Worm (Caenorhabditis elegans) whole organism, L3 larva: ENCODE results near the gene ncap-1.

ENCODE experiments used
- R02D3.7 ChIP-seq: fragments of 150-350 bp; optimal IDR thresholded peaks from 2 replicates; lab custom pipeline; 2014; ENCODE audit warnings: missing biosample characterization, missing genetic modification characterization
- ceh-28 ChIP-seq: fragments of 150-350 bp; optimal IDR thresholded peaks from 2 replicates; lab custom pipeline; 2014; ENCODE audit warnings: missing biosample characterization, missing genetic modification reagents, missing genetic modification characterization
- ceh-82 ChIP-seq: fragments of 150-350 bp; optimal IDR thresholded peaks from 2 replicates; lab custom pipeline; 2014; ENCODE audit warnings: missing biosample characterization, missing genetic modification characterization
- daf-12 ChIP-seq: fragments of 150-350 bp; optimal IDR thresholded peaks from 2 replicates; lab custom pipeline; 2014; ENCODE audit warnings: missing biosample characterization, missing genetic modification reagents, missing genetic modification characterization
- egl-27 ChIP-seq: sonication (generic microtip); optimal IDR thresholded peaks from 4 replicates; lab custom pipeline; 2017; ENCODE audit warnings: missing biosample characterization, missing genetic modification reagents, missing genetic modification characterization
- elt-1 ChIP-seq: fragments of 150-350 bp; optimal IDR thresholded peaks from 2 replicates; lab custom pipeline; 2014; ENCODE audit warnings: missing biosample characterization, missing genetic modification characterization
- elt-2 ChIP-seq: sonication (generic microtip); optimal IDR thresholded peaks from 2 replicates; lab custom pipeline; 2016; ENCODE audit warnings: missing genetic modification reagents, mild to moderate bottlenecking, missing genetic modification characterization, missing compliant biosample characterization
- elt-3 ChIP-seq, 3 experiments: fragments of 150-350 bp in 1 of 3; sonication (generic microtip) in 2 of 3; optimal IDR thresholded peaks; 2 replicates in 2 of 3; 4 replicates in 1 of 3; lab custom pipeline; 2014 to 2017; ENCODE audit warnings: missing biosample characterization in 3 of 3, missing genetic modification characterization in 3 of 3
- eor-1 ChIP-seq, 2 experiments: fragments of 150-350 bp; optimal IDR thresholded peaks; 2 replicates each; lab custom pipeline; 2014 to 2018; ENCODE audit warnings: missing biosample characterization in 2 of 2, missing genetic modification characterization in 2 of 2
- fkh-10 ChIP-seq: sonication (generic microtip); optimal IDR thresholded peaks from 2 replicates; lab custom pipeline; 2017; ENCODE audit warnings: missing biosample characterization, missing genetic modification reagents, missing genetic modification characterization
- fkh-2 ChIP-seq: fragments of 150-350 bp; optimal IDR thresholded peaks from 2 replicates; lab custom pipeline; 2014; ENCODE audit warnings: missing biosample characterization, missing genetic modification reagents, missing genetic modification characterization
- fos-1 ChIP-seq: fragments of 150-350 bp; optimal IDR thresholded peaks from 2 replicates; lab custom pipeline; 2014; ENCODE audit warnings: missing biosample characterization, missing genetic modification characterization
- hmg-11 ChIP-seq: sonication (generic microtip); optimal IDR thresholded peaks from 2 replicates; lab custom pipeline; 2016; ENCODE audit warnings: missing genetic modification characterization, missing compliant biosample characterization
- jun-1 ChIP-seq: fragments of 150-350 bp; optimal IDR thresholded peaks from 2 replicates; lab custom pipeline; 2014; ENCODE audit warnings: missing biosample characterization, missing genetic modification reagents, missing genetic modification characterization
- lin-39 ChIP-seq: fragments of 150-350 bp; optimal IDR thresholded peaks from 2 replicates; lab custom pipeline; 2018; ENCODE audit warnings: missing biosample characterization, missing genetic modification reagents, missing genetic modification characterization
- lsy-12 ChIP-seq: sonication (generic microtip); optimal IDR thresholded peaks from 2 replicates; lab custom pipeline; 2016; ENCODE audit warnings: mild to moderate bottlenecking, missing genetic modification characterization, missing compliant biosample characterization
- mml-1 ChIP-seq: fragments of 150-350 bp; sonication (generic microtip); optimal IDR thresholded peaks from 3 replicates; lab custom pipeline; 2014; ENCODE audit warnings: missing biosample characterization, missing genetic modification characterization
- nfya-1 ChIP-seq: sonication (generic microtip); optimal IDR thresholded peaks from 2 replicates; lab custom pipeline; 2017; ENCODE audit warnings: missing genetic modification characterization, mild to moderate bottlenecking, missing compliant biosample characterization, antibody characterized with exemption, moderate library complexity; ENCODE audit not compliant: insufficient read depth
- nhr-12 ChIP-seq: fragments of 150-350 bp; optimal IDR thresholded peaks from 2 replicates; lab custom pipeline; 2014; ENCODE audit warnings: missing biosample characterization, missing genetic modification characterization
- nhr-237 ChIP-seq: fragments of 150-350 bp; optimal IDR thresholded peaks from 2 replicates; lab custom pipeline; 2014; ENCODE audit warnings: missing biosample characterization, missing genetic modification characterization
- nhr-28 ChIP-seq: fragments of 150-350 bp; optimal IDR thresholded peaks from 2 replicates; lab custom pipeline; 2014; ENCODE audit warnings: missing biosample characterization, missing genetic modification characterization
- nhr-43 ChIP-seq: sonication (generic microtip); optimal IDR thresholded peaks from 2 replicates; lab custom pipeline; 2016; ENCODE audit warnings: mild to moderate bottlenecking, missing genetic modification characterization, missing compliant biosample characterization; ENCODE audit not compliant: poor library complexity, severe bottlenecking
- nhr-76 ChIP-seq: fragments of 150-350 bp; sonication (generic microtip); optimal IDR thresholded peaks from 5 replicates; lab custom pipeline; 2014; ENCODE audit warnings: missing biosample characterization, missing genetic modification characterization
- nhr-77 ChIP-seq: fragments of 150-350 bp; optimal IDR thresholded peaks from 2 replicates; lab custom pipeline; 2014; ENCODE audit warnings: missing biosample characterization, missing genetic modification characterization
- pha-4 ChIP-seq: fragments of 150-350 bp; optimal IDR thresholded peaks from 2 replicates; lab custom pipeline; 2014; ENCODE audit warnings: missing biosample characterization, missing genetic modification reagents, missing genetic modification characterization
- pqm-1 ChIP-seq: fragments of 150-350 bp; optimal IDR thresholded peaks from 2 replicates; lab custom pipeline; 2017; ENCODE audit warnings: missing biosample characterization, missing genetic modification characterization, inconsistent platforms
- sea-2 ChIP-seq: fragments of 150-350 bp; sonication (generic microtip); optimal IDR thresholded peaks from 4 replicates; lab custom pipeline; 2014; ENCODE audit warnings: missing biosample characterization, missing genetic modification reagents, missing genetic modification characterization
- unc-39 ChIP-seq: sonication (generic microtip); optimal IDR thresholded peaks from 4 replicates; lab custom pipeline; 2017; ENCODE audit warnings: missing biosample characterization, missing genetic modification characterization
- zag-1 ChIP-seq: fragments of 150-350 bp; optimal IDR thresholded peaks from 2 replicates; lab custom pipeline; 2014; ENCODE audit warnings: missing biosample characterization, missing genetic modification characterization
- ztf-11 ChIP-seq: fragments of 150-350 bp; optimal IDR thresholded peaks from 2 replicates; lab custom pipeline; 2014; ENCODE audit warnings: missing biosample characterization, missing genetic modification characterization
- ztf-4 ChIP-seq: fragments of 150-350 bp; optimal IDR thresholded peaks from 2 replicates; lab custom pipeline; 2014; ENCODE audit warnings: missing biosample characterization, missing genetic modification characterization

Gene ncap-1

ce11 chrII:2888957-2889630 lies 30.0 kb downstream of the ncap-1 start, which contains the start of gene pinn-1 (continued):
- TF ChIP-seq nhr-43 (tag; lab: Kevin White, UChicago): peak; percentile 95
- TF ChIP-seq mml-1 (tag; lab: Kevin White, UChicago): no peak
- TF ChIP-seq elt-2: peak; percentile 41
- TF ChIP-seq pqm-1 (tag; lab: Kevin White, UChicago): peak; percentile 36
- TF ChIP-seq R02D3.7: peak; percentile 21
- peak; percentile 40 for TF ChIP-seq jun-1
- no peak for TF ChIP-seq nhr-76 (tag; lab: Kevin White, UChicago)
- TF ChIP-seq nhr-237: no peak
- peak; percentile 84 for TF ChIP-seq ceh-82 (tag; lab: Kevin White, UChicago)
- TF ChIP-seq eor-1 (tag; optimal IDR thresholded peaks at IDR 0.05; lab: Kevin White, UChicago): no peak
- TF ChIP-seq lsy-12 (tag; lab: Kevin White, UChicago): peak; percentile 86
- peak; percentile 80 for TF ChIP-seq nfya-1 (tag; lab: Kevin White, UChicago)
- TF ChIP-seq daf-12 (tag; lab: Kevin White, UChicago): no peak
- no peak for TF ChIP-seq fos-1 (tag; lab: Kevin White, UChicago)
- no peak for TF ChIP-seq sea-2 (GFP tag; lab: Kevin White, UChicago)
- peak; percentile 90 for TF ChIP-seq pha-4
- no peak for TF ChIP-seq nhr-12 (tag; lab: Kevin White, UChicago)
- peak; percentile 9 for TF ChIP-seq nhr-77 (tag; lab: Kevin White, UChicago)
- no peak for TF ChIP-seq ztf-11
- TF ChIP-seq nhr-28 (tag; lab: Kevin White, UChicago): no peak

- TF ChIP-seq ceh-28: peak; percentile 94
- TF ChIP-seq mml-1 (tag; lab: Kevin White, UChicago): no peak
Observed at ce11 chrII:2885518-2886449, 33.3 kb downstream of the ncap-1 start.

- no peak for TF ChIP-seq elt-1 (tag; lab: Kevin White, UChicago)
- TF ChIP-seq pha-4: no peak
- no peak for TF ChIP-seq egl-27 (tag; lab: Kevin White, UChicago)
- TF ChIP-seq fkh-2 (tag; lab: Kevin White, UChicago): no peak
- no peak for TF ChIP-seq hmg-11 (tag; lab: Kevin White, UChicago)
Observed at ce11 chrII:2884810-2885209, 34.3 kb downstream of the ncap-1 start, which contains the start of gene pigw-1. Gene pigw-1, minus strand, starts transcription at chrII:2884910.

ce11 chrII:2881088-2881487 lies 38.0 kb downstream of the ncap-1 start:
- TF ChIP-seq ztf-4 (tag; lab: Kevin White, UChicago) (no peak), nfya-1 (tag; lab: Kevin White, UChicago) (no peak), nhr-28 (tag; lab: Kevin White, UChicago) (no peak), R02D3.7 (no peak), elt-3 (tag; optimal IDR thresholded peaks at IDR 0.05; lab: Kevin White, UChicago) (no peak), elt-1 (tag; lab: Kevin White, UChicago) (no peak), nhr-77 (tag; lab: Kevin White, UChicago) (no peak), fkh-10 (no peak), hmg-11 (tag; lab: Kevin White, UChicago) (no peak), zag-1 (tag; lab: Kevin White, UChicago) (no peak), ceh-28 (no peak), mml-1 (tag; lab: Kevin White, UChicago) (no peak), eor-1 (tag; optimal IDR thresholded peaks at IDR 0.05; lab: Kevin White, UChicago) (no peak), lin-39 (tag; lab: Kevin White, UChicago) (no peak)

ce11 chrII:2878909-2879308 lies 40.2 kb downstream of the ncap-1 start:
- no peak for TF ChIP-seq sea-2 (GFP tag; lab: Kevin White, UChicago)
- no peak for TF ChIP-seq elt-2
- TF ChIP-seq unc-39 (tag; lab: Kevin White, UChicago): no peak
- TF ChIP-seq lin-39 (tag; lab: Kevin White, UChicago): no peak
- TF ChIP-seq pha-4: no peak
- TF ChIP-seq, all 47 proteins: peak for 0
